Fruit fly (Drosophila melanogaster) whole organism, embryonic: ENCODE data around the gene Jhbp5.

Experiments
- CG10274 ChIP-seq: fragments of 200-800 bp; sonication (Bioruptor generic); optimal IDR thresholded peaks from 3 replicates; lab custom pipeline; 2017; ENCODE audit warnings: missing biosample characterization, mild to moderate bottlenecking, missing genetic modification characterization
- CG12236 ChIP-seq: fragments of 200-800 bp; sonication (Bioruptor generic); optimal IDR thresholded peaks from 2 replicates; lab custom pipeline; 2016; ENCODE audit warnings: missing biosample characterization, missing genetic modification characterization
- schlank ChIP-seq: fragments of 200-800 bp; sonication (Bioruptor generic); optimal IDR thresholded peaks from 2 replicates; lab custom pipeline; 2018; ENCODE audit warnings: missing biosample characterization, mild to moderate bottlenecking, missing genetic modification characterization

dm6 chr3R:16033727-16034126, 12.2 kb downstream of the Jhbp5 start:
- TF ChIP-seq CG10274 (GFP tag; lab: Kevin White, UChicago) = no peak
- TF ChIP-seq CG12236 (GFP tag; lab: Kevin White, UChicago) = no peak
- TF ChIP-seq schlank (tag; lab: Kevin White, UChicago) = no peak
